Worm (Caenorhabditis elegans): Measurements from ENCODE around the gene C29E4.11.

The C29E4.11 gene

ce11 chrIII:7940819-7941218, 17.1 kb downstream of the C29E4.11 start, which contains the start of gene C29E4.12:
TSS of gene C29E4.12 (plus strand) at chrIII:7941151.
- TF ChIP-seq elt-3 (tag; optimal IDR thresholded peaks at IDR 0.05) (peak in 2 of 6 experiments; percentile 4 to 64), lir-3 (tag; optimal IDR thresholded peaks at IDR 0.05; ENCODE audit: poor library complexity) (peak; percentile 61), fkh-8 (tag; optimal IDR thresholded peaks at IDR 0.05) (peak; percentile 62), ceh-90 (tag; optimal IDR thresholded peaks at IDR 0.05) (peak; percentile 34), rnt-1 (tag; optimal IDR thresholded peaks at IDR 0.05) (peak; percentile 87), C04F5.9 (tag; optimal IDR thresholded peaks at IDR 0.05) (peak; percentile 63), hpl-2 (GFP tag; optimal IDR thresholded peaks at IDR 0.05) (no peak), lsy-2 (tag; optimal IDR thresholded peaks at IDR 0.05) (peak; percentile 84 to 92), egl-27 (tag; optimal IDR thresholded peaks at IDR 0.05) (no peak), nhr-11 (tag; optimal IDR thresholded peaks at IDR 0.05) (peak; percentile 59), egl-13 (tag; optimal IDR thresholded peaks at IDR 0.05) (peak; percentile 26), pqm-1 (tag; optimal IDR thresholded peaks at IDR 0.05) (no peak), nhr-237 (tag; optimal IDR thresholded peaks at IDR 0.05) (peak; percentile 62), mep-1 (tag; optimal IDR thresholded peaks at IDR 0.05) (peak; percentile 52), ztf-4 (tag; optimal IDR thresholded peaks at IDR 0.05) (no peak), fkh-4 (tag; optimal IDR thresholded peaks at IDR 0.05; ENCODE audit: borderline replicate concordance) (no peak), mdl-1 (tag; optimal IDR thresholded peaks at IDR 0.05) (peak in 1 of 2 experiments; percentile 66), ceh-88 (GFP tag; IDR thresholded peaks at IDR 0.05) (no peak), zip-4 (GFP tag; optimal IDR thresholded peaks at IDR 0.05) (peak; percentile 25), sup-37 (GFP tag; optimal IDR thresholded peaks at IDR 0.05) (no peak), blmp-1 (tag; optimal IDR thresholded peaks at IDR 0.05) (peak; percentile 51), efl-1 (optimal IDR thresholded peaks at IDR 0.05) (peak; percentile 82 to 98), efl-1 (GFP tag; optimal IDR thresholded peaks at IDR 0.05 in 1 of 2) (peak; percentile 98 to 100), mef-2 (tag; optimal IDR thresholded peaks at IDR 0.05) (no peak), F16B12.6 (tag; optimal IDR thresholded peaks at IDR 0.05) (peak; percentile 62), swsn-7 (tag; optimal IDR thresholded peaks at IDR 0.05) (peak; percentile 71), lin-15B (tag; optimal IDR thresholded peaks at IDR 0.05) (peak; percentile 91), dsc-1 (tag; optimal IDR thresholded peaks at IDR 0.05) (no peak), unc-62 (GFP tag; optimal IDR thresholded peaks at IDR 0.05) (no peak), grh-1 (GFP tag; IDR thresholded peaks at IDR 0.05) (peak; percentile 69), ets-5 (GFP tag; IDR thresholded peaks at IDR 0.05) (no peak), mab-9 (GFP tag; IDR thresholded peaks at IDR 0.05) (no peak), nhr-76 (tag; optimal IDR thresholded peaks at IDR 0.05) (no peak), nhr-12 (tag; optimal IDR thresholded peaks at IDR 0.05) (no peak), nhr-28 (tag; optimal IDR thresholded peaks at IDR 0.05) (no peak), Y116A8C.19 (tag; optimal IDR thresholded peaks at IDR 0.05; ENCODE audit: borderline replicate concordance) (no peak), xbp-1 (tag; optimal IDR thresholded peaks at IDR 0.05) (peak; percentile 78), C16A3.4 (tag; optimal IDR thresholded peaks at IDR 0.05) (peak; percentile 82), sptf-1 (tag; optimal IDR thresholded peaks at IDR 0.05) (no peak), dpl-1 (GFP tag; optimal IDR thresholded peaks at IDR 0.05) (peak; percentile 96 to 98 (median 98)), pag-3 (tag; optimal IDR thresholded peaks at IDR 0.05; ENCODE audit: borderline replicate concordance, insufficient read depth) (no peak), unc-86 (tag; optimal IDR thresholded peaks at IDR 0.05) (peak; percentile 53), aly-2 (tag; optimal IDR thresholded peaks at IDR 0.05) (peak; percentile 64), nhr-71 (tag; optimal IDR thresholded peaks at IDR 0.05) (peak; percentile 82), sox-4 (tag; optimal IDR thresholded peaks at IDR 0.05) (no peak), lin-39 (tag; optimal IDR thresholded peaks at IDR 0.05) (peak; percentile 41), efl-3 (GFP tag; optimal IDR thresholded peaks at IDR 0.05) (no peak), fos-1 (tag; optimal IDR thresholded peaks at IDR 0.05) (peak; percentile 7), skn-1 (tag; optimal IDR thresholded peaks at IDR 0.05) (peak; percentile 81), ama-1 (optimal IDR thresholded peaks at IDR 0.05) (no peak), nhr-85 (tag) (peak; percentile 86), snpc-4 (tag; optimal IDR thresholded peaks at IDR 0.05) (peak; percentile 27), nhr-77 (tag; optimal IDR thresholded peaks at IDR 0.05) (peak; percentile 61), lin-35 (GFP tag; optimal IDR thresholded peaks at IDR 0.05) (peak; percentile 98 to 99)
